Fruit fly (Drosophila melanogaster) whole organism, embryonic: Measurements from ENCODE around the gene DCP2.

Source experiments
- Atf6 ChIP-seq: fragments of 200-800 bp; sonication (Bioruptor generic); IDR thresholded peaks from 2 replicates; pipeline ENCODE4 v1.3.6; 2022; ENCODE audit warnings: missing biosample characterization, missing genetic modification characterization
- B-H1 ChIP-seq: fragments of 200-800 bp; sonication (Bioruptor generic); IDR thresholded peaks from 3 replicates; pipeline ENCODE4 v1.3.6; 2022; ENCODE audit warnings: missing biosample characterization, missing genetic modification characterization
- CG10147 ChIP-seq: fragments of 200-800 bp; sonication (Bioruptor generic); optimal IDR thresholded peaks from 2 replicates; lab custom pipeline; 2019; ENCODE audit warnings: missing biosample characterization, mild to moderate bottlenecking, missing genetic modification characterization, moderate library complexity
- CG10274 ChIP-seq: fragments of 200-800 bp; sonication (Bioruptor generic); optimal IDR thresholded peaks from 3 replicates; lab custom pipeline; 2017; ENCODE audit warnings: missing biosample characterization, mild to moderate bottlenecking, missing genetic modification characterization
- CG1233 ChIP-seq: fragments of 200-800 bp; sonication (Bioruptor generic); optimal IDR thresholded peaks from 4 replicates; lab custom pipeline; 2018; ENCODE audit warnings: missing biosample characterization, mild to moderate bottlenecking, missing genetic modification characterization
- CG14710 ChIP-seq: fragments of 200-800 bp; sonication (Bioruptor generic); optimal IDR thresholded peaks from 3 replicates; lab custom pipeline; 2019; ENCODE audit warnings: missing biosample characterization, mild to moderate bottlenecking, missing genetic modification characterization, moderate library complexity
- CG15479 ChIP-seq: fragments of 200-800 bp; sonication (Bioruptor generic); optimal IDR thresholded peaks from 3 replicates; lab custom pipeline; 2019; ENCODE audit warnings: missing biosample characterization, mild to moderate bottlenecking, missing genetic modification characterization, moderate library complexity
- CG15514 ChIP-seq: fragments of 200-800 bp; sonication (Bioruptor generic); optimal IDR thresholded peaks from 3 replicates; lab custom pipeline; 2017; ENCODE audit warnings: missing biosample characterization, missing genetic modification characterization, mild to moderate bottlenecking, moderate library complexity, missing genetic modification reagents
- CG15696 ChIP-seq: fragments of 200-800 bp; sonication (Bioruptor generic); optimal IDR thresholded peaks from 2 replicates; lab custom pipeline; 2019; ENCODE audit warnings: missing biosample characterization, mild to moderate bottlenecking, missing genetic modification characterization, moderate library complexity
- CG16815 ChIP-seq: fragments of 200-800 bp; sonication (Bioruptor generic); optimal IDR thresholded peaks from 3 replicates; lab custom pipeline; 2017; ENCODE audit warnings: missing biosample characterization, mild to moderate bottlenecking, missing genetic modification characterization
- CG17328 ChIP-seq: fragments of 200-800 bp; sonication (Bioruptor generic); IDR thresholded peaks from 2 replicates; pipeline ENCODE4 v1.3.6; 2022; ENCODE audit warnings: missing biosample characterization, missing genetic modification characterization
- CG17912 ChIP-seq: fragments of 200-800 bp; sonication (Bioruptor generic); optimal IDR thresholded peaks from 2 replicates; lab custom pipeline; 2018; ENCODE audit warnings: missing biosample characterization, mild to moderate bottlenecking, missing genetic modification characterization
- CG2116 ChIP-seq: fragments of 200-800 bp; sonication (Bioruptor generic); optimal IDR thresholded peaks from 3 replicates; lab custom pipeline; 2018; ENCODE audit warnings: missing biosample characterization, mild to moderate bottlenecking, missing genetic modification characterization
- CG2129 ChIP-seq: fragments of 200-800 bp; sonication (Bioruptor generic); IDR thresholded peaks from 2 replicates; pipeline ENCODE4 v1.3.6; 2022; ENCODE audit warnings: missing biosample characterization, missing genetic modification characterization; ENCODE audit not compliant: partially characterized antibody
- CG30431 ChIP-seq: fragments of 200-800 bp; sonication (Bioruptor generic); optimal IDR thresholded peaks from 2 replicates; lab custom pipeline; 2017; ENCODE audit warnings: missing biosample characterization, missing genetic modification characterization
- CG3726 ChIP-seq: fragments of 200-800 bp; sonication (Bioruptor generic); IDR thresholded peaks from 3 replicates; pipeline ENCODE4, ENCODE4 v1.3.6; 2022; ENCODE audit warnings: missing biosample characterization, missing genetic modification characterization
- CG3838 ChIP-seq: fragments of 200-800 bp; sonication (Bioruptor generic); optimal IDR thresholded peaks from 3 replicates; lab custom pipeline; 2016; ENCODE audit warnings: missing biosample characterization, missing genetic modification characterization
- CG4617 ChIP-seq: fragments of 200-800 bp; sonication (Bioruptor generic); optimal IDR thresholded peaks from 3 replicates; lab custom pipeline; 2016; ENCODE audit warnings: missing biosample characterization, missing genetic modification characterization, borderline replicate concordance
- CG6254 ChIP-seq: fragments of 200-800 bp; sonication (Bioruptor generic); optimal IDR thresholded peaks from 3 replicates; lab custom pipeline; 2017; ENCODE audit warnings: mild to moderate bottlenecking, missing biosample characterization, missing genetic modification reagents, missing genetic modification characterization
- CG7271 ChIP-seq: fragments of 200-800 bp; sonication (Bioruptor generic); optimal IDR thresholded peaks from 2 replicates; lab custom pipeline; 2018; ENCODE audit warnings: missing biosample characterization, mild to moderate bottlenecking, missing genetic modification characterization, moderate library complexity
- CG7745 ChIP-seq: fragments of 200-800 bp; sonication (Bioruptor generic); optimal IDR thresholded peaks from 2 replicates; lab custom pipeline; 2018; ENCODE audit warnings: missing biosample characterization, mild to moderate bottlenecking, missing genetic modification characterization, moderate library complexity
- CG7987 ChIP-seq: fragments of 200-800 bp; sonication (Bioruptor generic); optimal IDR thresholded peaks from 2 replicates; lab custom pipeline; 2018; ENCODE audit warnings: missing biosample characterization, mild to moderate bottlenecking, missing genetic modification characterization, moderate library complexity
- CrebB ChIP-seq: fragments of 200-800 bp; sonication (Bioruptor generic); optimal IDR thresholded peaks from 3 replicates; lab custom pipeline; 2018; ENCODE audit warnings: missing biosample characterization, mild to moderate bottlenecking, missing genetic modification characterization
- Kr ChIP-seq: fragments of 200-800 bp; sonication (Bioruptor generic); optimal IDR thresholded peaks from 2 replicates; lab custom pipeline; 2017; ENCODE audit warnings: missing biosample characterization, mild to moderate bottlenecking, missing genetic modification characterization
- Lpt ChIP-seq: fragments of >200 bp; optimal IDR thresholded peaks from 2 replicates; lab custom pipeline; 2018; ENCODE audit warnings: missing biosample characterization, missing genetic modification characterization
- Med ChIP-seq: fragments of 200-800 bp; sonication (Bioruptor generic); peaks from one replicate; lab custom pipeline; 2016; ENCODE audit warnings: missing biosample characterization, missing genetic modification characterization, mild to moderate bottlenecking, inconsistent platforms, moderate library complexity
- Myb ChIP-seq: fragments of 200-800 bp; sonication (Bioruptor generic); optimal IDR thresholded peaks from 2 replicates; lab custom pipeline; 2016; ENCODE audit warnings: missing biosample characterization, missing genetic modification characterization
- NC2α ChIP-seq: fragments of 200-800 bp; sonication (Bioruptor generic); optimal IDR thresholded peaks from 2 replicates; lab custom pipeline; 2016; ENCODE audit warnings: missing biosample characterization, missing genetic modification characterization
- PHDP ChIP-seq: fragments of 200-800 bp; sonication (Bioruptor generic); optimal IDR thresholded peaks from 3 replicates; lab custom pipeline; 2018; ENCODE audit warnings: missing biosample characterization, mild to moderate bottlenecking, missing genetic modification characterization, moderate library complexity
- Ravus ChIP-seq: fragments of 200-800 bp; sonication (Bioruptor generic); IDR thresholded peaks from 2 replicates; pipeline ENCODE4 v1.3.6; 2022; ENCODE audit warnings: missing biosample characterization, missing genetic modification characterization
- Taf1 ChIP-seq: fragments of 200-800 bp; sonication (Bioruptor generic); IDR thresholded peaks from 2 replicates; pipeline ENCODE4 v1.3.6; 2022; ENCODE audit warnings: missing biosample characterization, missing genetic modification characterization
- YL-1 ChIP-seq: fragments of 200-800 bp; sonication (Bioruptor generic); optimal IDR thresholded peaks from 3 replicates; lab custom pipeline; 2017; ENCODE audit warnings: missing biosample characterization, mild to moderate bottlenecking, missing genetic modification characterization
- ac ChIP-seq: fragments of 200-800 bp; sonication (Bioruptor generic); optimal IDR thresholded peaks from 3 replicates; lab custom pipeline; 2017; ENCODE audit warnings: missing biosample characterization, mild to moderate bottlenecking, missing genetic modification characterization
- ap ChIP-seq: fragments of 200-800 bp; sonication (Bioruptor generic); IDR thresholded peaks from 2 replicates; pipeline ENCODE4 v1.3.6; 2022; ENCODE audit warnings: missing biosample characterization, missing genetic modification characterization
- cas ChIP-seq: fragments of 200-800 bp; sonication (Bioruptor generic); IDR thresholded peaks from 2 replicates; pipeline ENCODE4 v1.3.6; 2022; ENCODE audit warnings: missing biosample characterization, missing genetic modification characterization
- cwo ChIP-seq: fragments of 200-800 bp; sonication (Bioruptor generic); optimal IDR thresholded peaks from 3 replicates; lab custom pipeline; 2017; ENCODE audit warnings: missing biosample characterization, missing genetic modification characterization, mild to moderate bottlenecking, moderate library complexity, missing genetic modification reagents
- en ChIP-seq: fragments of 200-800 bp; sonication (Bioruptor generic); optimal IDR thresholded peaks from 2 replicates; lab custom pipeline; 2016; ENCODE audit warnings: missing biosample characterization, missing genetic modification characterization
- ewg ChIP-seq: fragments of 200-800 bp; sonication (Bioruptor generic); optimal IDR thresholded peaks from 3 replicates; lab custom pipeline; 2017; ENCODE audit warnings: mild to moderate bottlenecking, missing biosample characterization, missing genetic modification reagents, missing genetic modification characterization
- fd3F ChIP-seq: fragments of 200-800 bp; sonication (Bioruptor generic); optimal IDR thresholded peaks from 2 replicates; lab custom pipeline; 2018; ENCODE audit warnings: missing biosample characterization, mild to moderate bottlenecking, missing genetic modification characterization, moderate library complexity
- gcm2 ChIP-seq: fragments of 200-800 bp; sonication (Bioruptor generic); optimal IDR thresholded peaks from 2 replicates; lab custom pipeline; 2016; ENCODE audit warnings: missing biosample characterization, missing genetic modification characterization
- kay ChIP-seq: fragments of 200-800 bp; sonication (Bioruptor generic); optimal IDR thresholded peaks from 2 replicates; lab custom pipeline; 2016; ENCODE audit warnings: missing biosample characterization, missing genetic modification characterization
- nom ChIP-seq: fragments of 200-800 bp; sonication (Bioruptor generic); optimal IDR thresholded peaks from 2 replicates; lab custom pipeline; 2017; ENCODE audit warnings: missing biosample characterization, missing genetic modification characterization, mild to moderate bottlenecking, moderate library complexity, missing genetic modification reagents
- peb ChIP-seq: fragments of 200-800 bp; sonication (Bioruptor generic); IDR thresholded peaks from 2 replicates; pipeline ENCODE4 v1.3.6; 2022; ENCODE audit warnings: missing biosample characterization, missing genetic modification characterization
- salm ChIP-seq: fragments of 200-800 bp; sonication (Bioruptor generic); optimal IDR thresholded peaks from 2 replicates; lab custom pipeline; 2018; ENCODE audit warnings: missing biosample characterization, mild to moderate bottlenecking, missing genetic modification characterization
- sisA ChIP-seq: fragments of 200-800 bp; sonication (Bioruptor generic); IDR thresholded peaks from 2 replicates; pipeline ENCODE4 v1.3.6; 2022; ENCODE audit warnings: missing biosample characterization, missing genetic modification characterization
- tgo ChIP-seq: fragments of 200-800 bp; sonication (Bioruptor generic); IDR thresholded peaks from 3 replicates; pipeline ENCODE4 v1.3.6; 2022; ENCODE audit warnings: missing biosample characterization, missing genetic modification characterization
- tio ChIP-seq: fragments of 200-800 bp; sonication (Bioruptor generic); optimal IDR thresholded peaks from 2 replicates; lab custom pipeline; 2017; ENCODE audit warnings: missing biosample characterization, missing genetic modification characterization, inconsistent platforms
- vnd ChIP-seq: fragments of 200-800 bp; sonication (Bioruptor generic); IDR thresholded peaks from 3 replicates; pipeline ENCODE4 v1.3.6; 2022; ENCODE audit warnings: missing biosample characterization, missing genetic modification characterization; ENCODE audit not compliant: partially characterized antibody
- wek ChIP-seq: fragments of 200-800 bp; sonication (Bioruptor generic); optimal IDR thresholded peaks from 3 replicates; lab custom pipeline; 2018; ENCODE audit warnings: missing biosample characterization, mild to moderate bottlenecking, missing genetic modification characterization, moderate library complexity
- zfh1 ChIP-seq: fragments of 200-800 bp; sonication (Bioruptor generic); IDR thresholded peaks from 3 replicates; pipeline ENCODE4 v1.3.6; 2022; ENCODE audit warnings: missing biosample characterization, missing genetic modification characterization

The DCP2 gene

dm6 chr3L:15768947-15769389 lies 57.3 kb downstream of the DCP2 start (continued):
- peak; percentile 47 for TF ChIP-seq ewg (GFP tag; lab: Kevin White, UChicago)
- no peak for TF ChIP-seq YL-1 (GFP tag; lab: Kevin White, UChicago)
- TF ChIP-seq Med (GFP tag; lab: Kevin White, UChicago), result peak; percentile 7
- no peak for TF ChIP-seq Taf1 (GFP tag; lab: Robert Waterston, UW)
- TF ChIP-seq CG15696 (tag; lab: Kevin White, UChicago), result peak; percentile 71
- TF ChIP-seq CrebB (tag; lab: Kevin White, UChicago), result no peak
- no peak for TF ChIP-seq gcm2 (GFP tag; lab: Kevin White, UChicago)
- TF ChIP-seq tgo (GFP tag; lab: Robert Waterston, UW), result peak; percentile 68
- TF ChIP-seq CG2116, result peak; percentile 19
- TF ChIP-seq Myb (GFP tag; lab: Kevin White, UChicago), result no peak
- peak; percentile 57 for TF ChIP-seq CG17328 (GFP tag; lab: Robert Waterston, UW)
- TF ChIP-seq CG17912, result no peak
- no peak for TF ChIP-seq Lpt (GFP tag; lab: Kevin White, UChicago)
- TF ChIP-seq CG6254 (GFP tag; lab: Kevin White, UChicago), result peak; percentile 77
- TF ChIP-seq Kr, result no peak
- TF ChIP-seq CG10147 (GFP tag; lab: Kevin White, UChicago), result no peak
- TF ChIP-seq tio (GFP tag; lab: Kevin White, UChicago), result peak; percentile 46
- TF ChIP-seq peb (GFP tag; lab: Robert Waterston, UW), result 0 out of 2 replicates have a peak, but pooled peaks have one; percentile 22
- no peak for TF ChIP-seq CG7987 (GFP tag; lab: Kevin White, UChicago)
- no peak for TF ChIP-seq CG4617 (GFP tag; lab: Kevin White, UChicago)
- TF ChIP-seq CG7271 (tag; lab: Kevin White, UChicago), result peak; percentile 30
- no peak for TF ChIP-seq B-H1 (GFP tag; lab: Robert Waterston, UW)
- peak; percentile 29 for TF ChIP-seq salm (tag; lab: Kevin White, UChicago)
- TF ChIP-seq fd3F (GFP tag; lab: Kevin White, UChicago), result peak; percentile 35
- peak; percentile 51; the same call in 1 of the 2 replicates for TF ChIP-seq sisA (GFP tag; lab: Robert Waterston, UW)
- no peak for TF ChIP-seq nom (GFP tag; lab: Kevin White, UChicago)
- TF ChIP-seq CG3838 (GFP tag; lab: Kevin White, UChicago), result no peak
- TF ChIP-seq NC2α (GFP tag; lab: Kevin White, UChicago), result no peak
- TF ChIP-seq kay (GFP tag; lab: Kevin White, UChicago), result no peak
- peak; percentile 62 for TF ChIP-seq CG30431 (GFP tag; lab: Kevin White, UChicago)
- TF ChIP-seq cwo, result peak; percentile 21
- TF ChIP-seq CG10274 (GFP tag; lab: Kevin White, UChicago), result peak; percentile 26
- TF ChIP-seq cas (GFP tag; lab: Robert Waterston, UW), result no peak
- TF ChIP-seq wek (GFP tag; lab: Kevin White, UChicago), result no peak
- TF ChIP-seq ac (GFP tag; lab: Kevin White, UChicago), result peak; percentile 47
- no peak for TF ChIP-seq CG2129 (GFP tag; lab: Robert Waterston, UW)
- TF ChIP-seq Ravus (GFP tag; lab: Robert Waterston, UW), result no peak
- TF ChIP-seq CG15514 (GFP tag; lab: Kevin White, UChicago), result peak; percentile 2
- TF ChIP-seq PHDP, result peak; percentile 70
- TF ChIP-seq CG3726 (GFP tag; lab: Robert Waterston, UW), result no peak
- 0 out of 2 replicates have a peak, but pooled peaks have one; percentile 19 for TF ChIP-seq Atf6 (GFP tag; lab: Robert Waterston, UW)
- peak; percentile 44 for TF ChIP-seq CG16815 (GFP tag; lab: Kevin White, UChicago)
- TF ChIP-seq zfh1 (GFP tag; lab: Robert Waterston, UW), result peak; percentile 78; the same call in 2 of the 3 replicates
- TF ChIP-seq CG14710 (tag; lab: Kevin White, UChicago), result peak; percentile 80
- no peak for TF ChIP-seq CG15479 (GFP tag; lab: Kevin White, UChicago)
- TF ChIP-seq en (GFP tag; lab: Kevin White, UChicago), result no peak
- TF ChIP-seq ap (GFP tag; lab: Robert Waterston, UW), result peak; percentile 24; the same call in 1 of the 2 replicates
- TF ChIP-seq CG1233 (GFP tag; lab: Kevin White, UChicago), result peak; percentile 50
- no peak for TF ChIP-seq vnd (GFP tag; lab: Robert Waterston, UW)
- TF ChIP-seq CG7745 (tag; lab: Kevin White, UChicago), result no peak
